Fruit fly (Drosophila melanogaster) whole organism, prepupa: ENCODE measurements around the gene CG9686.

Source experiments
- Blimp-1 ChIP-seq: fragments of 200-800 bp; sonication (Bioruptor generic); optimal IDR thresholded peaks from 3 replicates; lab custom pipeline; 2017; ENCODE audit warnings: missing biosample characterization, missing genetic modification characterization, mild to moderate bottlenecking, moderate library complexity, missing genetic modification reagents
- CG10631 ChIP-seq: fragments of 200-800 bp; sonication (Bioruptor generic); optimal IDR thresholded peaks from 2 replicates; lab custom pipeline; 2016; ENCODE audit warnings: missing biosample characterization, missing genetic modification characterization
- CG11294 ChIP-seq: fragments of 200-800 bp; sonication (Bioruptor generic); IDR thresholded peaks from 2 replicates; pipeline ENCODE4 v1.3.6; 2022; ENCODE audit warnings: missing biosample characterization, missing genetic modification characterization
- CG15336 ChIP-seq: fragments of 200-800 bp; sonication (Bioruptor generic); IDR thresholded peaks from 2 replicates; pipeline ENCODE4 v1.3.6; 2022; ENCODE audit warnings: missing biosample characterization, missing genetic modification characterization
- CG1621 ChIP-seq: fragments of 200-800 bp; sonication (Bioruptor generic); optimal IDR thresholded peaks from 3 replicates; lab custom pipeline; 2018; ENCODE audit warnings: missing biosample characterization, mild to moderate bottlenecking, missing genetic modification characterization
- CG16779 ChIP-seq: fragments of 200-800 bp; sonication (Bioruptor generic); optimal IDR thresholded peaks from 3 replicates; lab custom pipeline; 2017; ENCODE audit warnings: missing biosample characterization, mild to moderate bottlenecking, missing genetic modification characterization
- CG31627 ChIP-seq: fragments of 200-800 bp; sonication (Bioruptor generic); optimal IDR thresholded peaks from 3 replicates; lab custom pipeline; 2016; ENCODE audit warnings: missing biosample characterization, missing genetic modification characterization
- CG32006 ChIP-seq: fragments of 200-800 bp; sonication (Bioruptor generic); optimal IDR thresholded peaks from 3 replicates; lab custom pipeline; 2017; ENCODE audit warnings: missing biosample characterization, mild to moderate bottlenecking, missing genetic modification characterization
- CG34406 ChIP-seq: fragments of 200-800 bp; sonication (Bioruptor generic); optimal IDR thresholded peaks from 3 replicates; lab custom pipeline; 2016; ENCODE audit warnings: missing biosample characterization, missing genetic modification characterization
- CG3919 ChIP-seq: fragments of 200-800 bp; sonication (Bioruptor generic); optimal IDR thresholded peaks from 3 replicates; lab custom pipeline; 2016; ENCODE audit warnings: missing biosample characterization, missing genetic modification characterization
- CG6276 ChIP-seq: fragments of 200-800 bp; sonication (Bioruptor generic); optimal IDR thresholded peaks from 2 replicates; lab custom pipeline; 2017; ENCODE audit warnings: missing biosample characterization, mild to moderate bottlenecking, missing genetic modification characterization
- CG6792 ChIP-seq: fragments of 200-800 bp; sonication (Bioruptor generic); optimal IDR thresholded peaks from 3 replicates; lab custom pipeline; 2016; ENCODE audit warnings: missing biosample characterization, missing genetic modification characterization
- CG6808 ChIP-seq: fragments of 200-800 bp; sonication (Bioruptor generic); optimal IDR thresholded peaks from 3 replicates; lab custom pipeline; 2017; ENCODE audit warnings: missing biosample characterization, missing genetic modification characterization, mild to moderate bottlenecking, moderate library complexity, missing genetic modification reagents
- CG6854 ChIP-seq: fragments of 200-800 bp; sonication (Bioruptor generic); optimal IDR thresholded peaks from 2 replicates; lab custom pipeline; 2017; ENCODE audit warnings: missing biosample characterization, mild to moderate bottlenecking, missing genetic modification characterization
- CG8119 ChIP-seq: fragments of 200-800 bp; sonication (Bioruptor generic); IDR thresholded peaks from 3 replicates; pipeline ENCODE4 v1.3.6; 2022; ENCODE audit warnings: missing biosample characterization, missing genetic modification characterization
- CG8319 ChIP-seq: fragments of 200-800 bp; sonication (Bioruptor generic); optimal IDR thresholded peaks from 3 replicates; lab custom pipeline; 2016; ENCODE audit warnings: missing biosample characterization, missing genetic modification characterization
- CG9139 ChIP-seq: fragments of 200-800 bp; sonication (Bioruptor generic); optimal IDR thresholded peaks from 3 replicates; lab custom pipeline; 2017; ENCODE audit warnings: missing biosample characterization, mild to moderate bottlenecking, missing genetic modification characterization
- Eip78C ChIP-seq: fragments of 200-800 bp; sonication (Bioruptor generic); peaks from one replicate; lab custom pipeline; 2016; ENCODE audit warnings: missing biosample characterization, missing genetic modification characterization
- Eip93F ChIP-seq: fragments of 200-800 bp; sonication (Bioruptor generic); optimal IDR thresholded peaks from 2 replicates; lab custom pipeline; 2016; ENCODE audit warnings: missing biosample characterization, mild to moderate bottlenecking, missing genetic modification characterization
- Gug ChIP-seq: fragments of 200-800 bp; sonication (Bioruptor generic); IDR thresholded peaks from 2 replicates; pipeline ENCODE4 v1.3.6; 2022; ENCODE audit warnings: missing biosample characterization, missing genetic modification characterization
- Hr4 ChIP-seq: fragments of 200-800 bp; sonication (Bioruptor generic); optimal IDR thresholded peaks from 3 replicates; lab custom pipeline; 2016; ENCODE audit warnings: missing biosample characterization, missing genetic modification characterization
- Lpt ChIP-seq: fragments of 200-800 bp; sonication (Bioruptor generic); optimal IDR thresholded peaks from 3 replicates; lab custom pipeline; 2016; ENCODE audit warnings: missing biosample characterization, missing genetic modification characterization
- OdsH ChIP-seq: fragments of 200-800 bp; sonication (Bioruptor generic); optimal IDR thresholded peaks from 3 replicates; lab custom pipeline; 2016; ENCODE audit warnings: missing biosample characterization, missing genetic modification characterization
- Smox ChIP-seq: fragments of 200-800 bp; sonication (Bioruptor generic); optimal IDR thresholded peaks from 3 replicates; lab custom pipeline; 2016; ENCODE audit warnings: missing biosample characterization, missing genetic modification characterization
- achi ChIP-seq: fragments of 200-800 bp; sonication (Bioruptor generic); optimal IDR thresholded peaks from 3 replicates; lab custom pipeline; 2016; ENCODE audit warnings: missing biosample characterization, missing genetic modification characterization
- cyc ChIP-seq: fragments of 200-800 bp; sonication (Bioruptor generic); optimal IDR thresholded peaks from 3 replicates; lab custom pipeline; 2016; ENCODE audit warnings: missing biosample characterization, missing genetic modification characterization
- eg ChIP-seq: fragments of 200-800 bp; sonication (Bioruptor generic); IDR thresholded peaks from 3 replicates; pipeline ENCODE4 v1.3.6; 2022; ENCODE audit warnings: missing biosample characterization, missing genetic modification characterization
- fd59A ChIP-seq: fragments of 200-800 bp; sonication (Bioruptor generic); optimal IDR thresholded peaks from 2 replicates; lab custom pipeline; 2017; ENCODE audit warnings: missing biosample characterization, mild to moderate bottlenecking, missing genetic modification characterization, missing genetic modification reagents
- net ChIP-seq: fragments of 200-800 bp; sonication (Bioruptor generic); optimal IDR thresholded peaks from 3 replicates; lab custom pipeline; 2016; ENCODE audit warnings: missing biosample characterization, missing genetic modification characterization
- ss ChIP-seq, 2 experiments: fragments of 200-800 bp; sonication (Bioruptor generic); optimal IDR thresholded peaks; 2 replicates in 1 of 2; 3 replicates in 1 of 2; lab custom pipeline; 2017 to 2018; ENCODE audit warnings: mild to moderate bottlenecking in 2 of 2, missing biosample characterization in 2 of 2, missing genetic modification characterization in 2 of 2, moderate library complexity in 1 of 2
- svp ChIP-seq: fragments of 200-800 bp; sonication (Bioruptor generic); peaks from one replicate; lab custom pipeline; 2016; ENCODE audit warnings: missing biosample characterization, missing genetic modification characterization
- topi ChIP-seq: fragments of 200-800 bp; sonication (Bioruptor generic); optimal IDR thresholded peaks from 3 replicates; lab custom pipeline; 2016; ENCODE audit warnings: missing biosample characterization, missing genetic modification characterization

Gene CG9686

dm6 chrX:9875948-9876853 lies 3.5 kb upstream of the CG9686 start, which contains the start of gene CG15247 (continued):
- TF ChIP-seq CG6808 (no peak), CG31627 (GFP tag; lab: Kevin White, UChicago) (peak; percentile 32), CG32006 (GFP tag; lab: Kevin White, UChicago) (peak; percentile 56), Blimp-1 (GFP tag; lab: Kevin White, UChicago) (no peak), Hr4 (GFP tag; lab: Kevin White, UChicago) (peak; percentile 65), CG8119 (GFP tag; lab: Robert Waterston, UW) (peak; percentile 45; the same call in 1 of the 3 replicates), CG10631 (GFP tag; lab: Kevin White, UChicago) (no peak), CG9139 (GFP tag; lab: Kevin White, UChicago) (no peak), CG1621 (no peak), CG11294 (GFP tag; lab: Robert Waterston, UW) (peak; percentile 55), svp (GFP tag; lab: Kevin White, UChicago) (peak; percentile 77), CG34406 (GFP tag; lab: Kevin White, UChicago) (no peak), CG6276 (GFP tag; lab: Kevin White, UChicago) (peak; percentile 46), Eip78C (GFP tag; lab: Kevin White, UChicago) (peak; percentile 66), Eip93F (GFP tag; lab: Kevin White, UChicago) (no peak), eg (GFP tag; lab: Robert Waterston, UW) (peak; percentile 81), Smox (GFP tag; lab: Kevin White, UChicago) (no peak), CG6792 (no peak), fd59A (no peak), topi (GFP tag; lab: Kevin White, UChicago) (peak; percentile 20), net (GFP tag; lab: Kevin White, UChicago) (no peak), CG8319 (GFP tag; lab: Kevin White, UChicago) (no peak)
- TF ChIP-seq, all 60 proteins: peak for 23

dm6 chrX:9877240-9877639 lies 2.4 kb upstream of the CG9686 start:
- TF ChIP-seq cyc (GFP tag; lab: Kevin White, UChicago): no peak
- TF ChIP-seq CG16779 (tag; lab: Kevin White, UChicago): no peak
- no peak for TF ChIP-seq CG9139 (GFP tag; lab: Kevin White, UChicago)
- no peak for TF ChIP-seq OdsH
- no peak for TF ChIP-seq ss (GFP tag; optimal IDR thresholded peaks at IDR 0.05; lab: Kevin White, UChicago)
- TF ChIP-seq topi (GFP tag; lab: Kevin White, UChicago): no peak
- no peak for TF ChIP-seq achi (GFP tag; lab: Kevin White, UChicago)
- peak; percentile 40 for TF ChIP-seq svp (GFP tag; lab: Kevin White, UChicago)
- TF ChIP-seq, all 60 proteins: peak for 1

dm6 chrX:9878125-9878524 lies 1.5 kb upstream of the CG9686 start, which contains the start of gene CG1468:
TSS of gene CG1468 (plus strand) at chrX:9878422.
- TF ChIP-seq Hr4 (GFP tag; lab: Kevin White, UChicago) (no peak), achi (GFP tag; lab: Kevin White, UChicago) (no peak), eg (GFP tag; lab: Robert Waterston, UW) (no peak), Eip78C (GFP tag; lab: Kevin White, UChicago) (peak; percentile 57), svp (GFP tag; lab: Kevin White, UChicago) (peak; percentile 100)

- 0 out of 3 replicates have a peak, but pooled peaks have one; percentile 20 for TF ChIP-seq eg (GFP tag; lab: Robert Waterston, UW)
- TF ChIP-seq CG6854 (GFP tag; lab: Kevin White, UChicago): peak; percentile 1
- peak; percentile 24 for TF ChIP-seq CG1621
- peak; percentile 15; the same call in 1 of the 2 replicates for TF ChIP-seq CG15336 (GFP tag; lab: Robert Waterston, UW)
- peak; percentile 36 for TF ChIP-seq Lpt (GFP tag; lab: Kevin White, UChicago)
- TF ChIP-seq Gug: no peak
- TF ChIP-seq OdsH: no peak
- TF ChIP-seq Eip78C (GFP tag; lab: Kevin White, UChicago): peak; percentile 73
- TF ChIP-seq CG3919 (GFP tag; lab: Kevin White, UChicago): peak; percentile 9
- TF ChIP-seq, all 60 proteins: peak for 7
Measured at dm6 chrX:9881746-9882145, 2.1 kb downstream of the CG9686 start, which contains the start of gene CG9689. TSS of gene CG9689 (plus strand) at chrX:9881953.
